Worm (Caenorhabditis elegans) whole organism, L4/young adult: ENCODE data around the gene C04E6.5.

Experiments used
- dao-5 ChIP-seq: sonication (generic microtip); optimal IDR thresholded peaks from 2 replicates; lab custom pipeline; 2016; ENCODE audit warnings: missing genotype, missing genetic modification characterization, moderate library complexity, missing compliant biosample characterization
- him-1 ChIP-seq: sonication (generic microtip); optimal IDR thresholded peaks from 2 replicates; lab custom pipeline; 2016; ENCODE audit warnings: missing genotype, missing genetic modification reagents, missing genetic modification characterization, missing compliant biosample characterization

- TF ChIP-seq him-1 (tag; lab: Kevin White, UChicago), result no peak
- TF ChIP-seq dao-5 (tag; lab: Kevin White, UChicago), result no peak
Observed at ce11 chrV:5928006-5928405, 26.1 kb downstream of the C04E6.5 start.
